Fruit fly (Drosophila melanogaster): ENCODE data around the gene Stim.

The Stim gene

dm6 chrX:15889780-15890608 lies 50.3 kb downstream of the Stim start, which contains the start of the genes MSBP and CG15916:
Gene MSBP, minus strand, starts transcription at chrX:15890109.
Gene CG15916, plus strand, starts transcription at chrX:15890589.
- TF ChIP-seq tj (GFP tag; optimal IDR thresholded peaks at IDR 0.05) (peak; percentile 22), CG12768 (GFP tag; optimal IDR thresholded peaks at IDR 0.05) (no peak), toe (GFP tag; optimal IDR thresholded peaks at IDR 0.05) (peak; percentile 27), Hr96 (GFP tag; optimal IDR thresholded peaks at IDR 0.05) (no peak), CG1620 (GFP tag; optimal IDR thresholded peaks at IDR 0.05) (peak; percentile 31), ovo (GFP tag; optimal IDR thresholded peaks at IDR 0.05) (peak; percentile 56), Mnt (GFP tag; optimal IDR thresholded peaks at IDR 0.05) (peak; percentile 14), CG33017 (tag; optimal IDR thresholded peaks at IDR 0.05) (no peak), CG7101 (tag; optimal IDR thresholded peaks at IDR 0.05) (peak; percentile 13), CG11617 (GFP tag; optimal IDR thresholded peaks at IDR 0.05) (peak; percentile 16), CG14711 (tag; optimal IDR thresholded peaks at IDR 0.05) (peak; percentile 3), kay (GFP tag; ENCODE audit: borderline replicate concordance) (no peak)

dm6 chrX:15888763-15889162 lies 51.5 kb downstream of the Stim start:
- TF ChIP-seq tj (GFP tag; optimal IDR thresholded peaks at IDR 0.05) (no peak), kay (GFP tag; ENCODE audit: borderline replicate concordance) (no peak), Mnt (GFP tag; optimal IDR thresholded peaks at IDR 0.05) (no peak), cic (GFP tag; optimal IDR thresholded peaks at IDR 0.05) (no peak), bab1 (GFP tag; optimal IDR thresholded peaks at IDR 0.05) (no peak), CG33017 (tag; optimal IDR thresholded peaks at IDR 0.05) (no peak), CG5204 (GFP tag; optimal IDR thresholded peaks at IDR 0.05) (no peak), CG1620 (GFP tag; optimal IDR thresholded peaks at IDR 0.05) (no peak), cnc (optimal IDR thresholded peaks at IDR 0.05) (no peak)

dm6 chrX:15887247-15887616 lies 53.0 kb downstream of the Stim start, which contains the start of gene tay:
Gene tay, minus strand, starts transcription at chrX:15887311.
- TF ChIP-seq kay (GFP tag; ENCODE audit: borderline replicate concordance): peak; percentile 26
- TF ChIP-seq CG5204 (GFP tag; optimal IDR thresholded peaks at IDR 0.05): no peak

dm6 chrX:15886411-15887246 lies 53.6 kb downstream of the Stim start:
- TF ChIP-seq CG11617 (GFP tag; optimal IDR thresholded peaks at IDR 0.05) (peak; percentile 88), CG7101 (tag; optimal IDR thresholded peaks at IDR 0.05) (peak; percentile 67), Mnt (GFP tag; optimal IDR thresholded peaks at IDR 0.05) (peak; percentile 78), CG7045 (GFP tag; optimal IDR thresholded peaks at IDR 0.05) (no peak), Hr96 (GFP tag; optimal IDR thresholded peaks at IDR 0.05) (no peak), Crg-1 (GFP tag; optimal IDR thresholded peaks at IDR 0.05) (peak; percentile 53), CG12768 (GFP tag; optimal IDR thresholded peaks at IDR 0.05) (peak; percentile 37), ovo (GFP tag; optimal IDR thresholded peaks at IDR 0.05) (no peak), CG5204 (GFP tag; optimal IDR thresholded peaks at IDR 0.05) (no peak), Clk (GFP tag; optimal IDR thresholded peaks at IDR 0.05) (no peak), cic (GFP tag; optimal IDR thresholded peaks at IDR 0.05) (peak; percentile 93), bab1 (GFP tag; optimal IDR thresholded peaks at IDR 0.05) (peak; percentile 43), tj (GFP tag; optimal IDR thresholded peaks at IDR 0.05) (peak; percentile 74), pad (GFP tag; optimal IDR thresholded peaks at IDR 0.05) (peak; percentile 2), kay (GFP tag; ENCODE audit: borderline replicate concordance) (peak; percentile 99), CG14711 (tag; optimal IDR thresholded peaks at IDR 0.05) (peak; percentile 58), CG1620 (GFP tag; optimal IDR thresholded peaks at IDR 0.05) (peak; percentile 42), cnc (optimal IDR thresholded peaks at IDR 0.05) (no peak), toe (GFP tag; optimal IDR thresholded peaks at IDR 0.05) (no peak), CG33017 (tag; optimal IDR thresholded peaks at IDR 0.05) (peak; percentile 63)

All from whole organism, adult.